Worm (Caenorhabditis elegans): Measurements from ENCODE around the gene kgb-1.

ce11 chrIV:364983-365382 lies 44.9 kb downstream of the kgb-1 start:
- TF ChIP-seq nhr-237 (tag; optimal IDR thresholded peaks at IDR 0.05) (no peak), skn-1 (tag; optimal IDR thresholded peaks at IDR 0.05) (no peak)
